Worm (Caenorhabditis elegans) whole organism, L4 larva: ENCODE results near the gene H04D03.7.

Experiments
- daf-8 ChIP-seq: fragments of 200-800 bp; sonication (Bioruptor generic); IDR thresholded peaks from 2 replicates; pipeline ENCODE4 v1.3.6; 2022; ENCODE audit warnings: missing genetic modification characterization, missing compliant biosample characterization
- dpl-1 ChIP-seq: fragments of 150-350 bp; optimal IDR thresholded peaks from 2 replicates; lab custom pipeline; 2014; ENCODE audit warnings: missing biosample characterization, missing genetic modification reagents, missing genetic modification characterization
- dve-1 ChIP-seq: sonication (generic microtip); optimal IDR thresholded peaks from 2 replicates; lab custom pipeline; 2017; ENCODE audit warnings: antibody characterized with exemption, mild to moderate bottlenecking, missing genetic modification characterization, missing compliant biosample characterization; ENCODE audit not compliant: insufficient read depth
- fos-1 ChIP-seq: fragments of 150-350 bp; optimal IDR thresholded peaks from 2 replicates; lab custom pipeline; 2014; ENCODE audit warnings: missing biosample characterization, missing genetic modification characterization
- mep-1 ChIP-seq: fragments of 150-350 bp; sonication (generic microtip); optimal IDR thresholded peaks from 3 replicates; lab custom pipeline; 2014; ENCODE audit warnings: missing biosample characterization, missing genetic modification characterization
- mes-2 ChIP-seq: sonication (generic microtip); optimal IDR thresholded peaks from 2 replicates; lab custom pipeline; 2016; ENCODE audit warnings: missing genotype, mild to moderate bottlenecking, missing genetic modification characterization, missing compliant biosample characterization; ENCODE audit not compliant: poor library complexity, severe bottlenecking
- mxl-3 ChIP-seq: fragments of 200-800 bp; sonication (Bioruptor generic); optimal IDR thresholded peaks from 2 replicates; lab custom pipeline; 2018; ENCODE audit warnings: mild to moderate bottlenecking, missing genetic modification characterization, missing compliant biosample characterization
- pqm-1 ChIP-seq: sonication (generic microtip); optimal IDR thresholded peaks from 2 replicates; lab custom pipeline; 2017; ENCODE audit warnings: missing biosample characterization, missing genetic modification characterization
- snpc-4 ChIP-seq: fragments of 150-350 bp; optimal IDR thresholded peaks from 2 replicates; lab custom pipeline; 2014; ENCODE audit warnings: missing biosample characterization, missing genetic modification characterization
- unc-39 ChIP-seq: sonication (generic microtip); optimal IDR thresholded peaks from 2 replicates; lab custom pipeline; 2017; ENCODE audit warnings: missing biosample characterization, missing genetic modification characterization

ce11 chrIII:10423906-10424305 is 22.7 kb downstream of the H04D03.7 start, which contains the start of gene M03C11.6:
- TF ChIP-seq fos-1 (tag; lab: Kevin White, UChicago) (no peak), dpl-1 (GFP tag; lab: Kevin White, UChicago) (no peak), snpc-4 (tag; lab: Kevin White, UChicago) (no peak), daf-8 (GFP tag; lab: Robert Waterston, UW) (no peak), pqm-1 (tag; lab: Kevin White, UChicago) (no peak), mep-1 (tag; lab: Kevin White, UChicago) (no peak), mxl-3 (GFP tag; lab: Kevin White, UChicago) (no peak), unc-39 (tag; lab: Kevin White, UChicago) (no peak), mes-2 (tag; lab: Kevin White, UChicago) (no peak), dve-1 (tag; lab: Kevin White, UChicago) (no peak)
